Fruit fly (Drosophila melanogaster): ENCODE measurements around the gene CG13005.

CG13005 gene

DNA sequence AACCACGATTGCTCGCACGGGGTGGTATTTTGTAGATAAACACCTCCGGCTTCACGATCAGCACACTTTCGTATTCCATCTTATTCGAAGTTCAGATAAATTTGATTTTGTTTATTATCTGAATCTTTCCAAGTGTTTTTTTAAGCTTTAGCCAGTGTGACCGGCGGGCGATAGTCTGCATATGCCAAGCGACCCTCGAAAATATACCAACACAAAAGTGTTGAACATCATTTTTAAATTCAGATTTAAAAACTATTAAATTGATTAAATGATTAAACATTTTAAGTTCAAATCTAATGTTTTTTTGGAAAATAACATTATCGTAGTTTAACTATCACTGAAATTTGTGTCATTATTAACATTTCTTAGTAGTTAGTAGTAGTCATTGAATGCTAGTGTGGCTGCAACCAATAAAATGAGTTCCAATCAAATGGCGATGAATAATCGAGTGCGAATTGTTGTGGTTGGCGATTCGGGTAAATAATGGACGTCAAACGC is 2.9 kb upstream of the CG13005 start, which contains the start of the genes CG9132 and CG4789 (continued):
- TF ChIP-seq ci (GFP tag; IDR thresholded peaks at IDR 0.05) (no peak), Hr39 (optimal IDR thresholded peaks at IDR 0.05) (no peak), lilli (GFP tag; optimal IDR thresholded peaks at IDR 0.05) (no peak), row (GFP tag; IDR thresholded peaks at IDR 0.05) (no peak), lbe (GFP tag; optimal IDR thresholded peaks at IDR 0.05) (no peak), tgo (GFP tag; IDR thresholded peaks at IDR 0.05) (no peak), emc (GFP tag; optimal IDR thresholded peaks at IDR 0.05) (no peak), CG14860 (GFP tag; IDR thresholded peaks at IDR 0.05; ENCODE audit: partially characterized antibody) (no peak), CG4820 (GFP tag; optimal IDR thresholded peaks at IDR 0.05) (no peak), CG17385 (GFP tag; optimal IDR thresholded peaks at IDR 0.05) (no peak), amos (GFP tag; IDR thresholded peaks at IDR 0.05; ENCODE audit: partially characterized antibody) (no peak), CG4617 (GFP tag; optimal IDR thresholded peaks at IDR 0.05; ENCODE audit: borderline replicate concordance) (no peak), E2f1 (GFP tag; IDR thresholded peaks at IDR 0.05) (no peak), tap (tag; optimal IDR thresholded peaks at IDR 0.05) (no peak), pan (optimal IDR thresholded peaks at IDR 0.05) (no peak), pan (GFP tag; optimal IDR thresholded peaks at IDR 0.05 in 1 of 2, IDR thresholded peaks at IDR 0.05 in 1 of 2) (no peak), mld (GFP tag; IDR thresholded peaks at IDR 0.05; ENCODE audit: partially characterized antibody) (no peak), slou (GFP tag; optimal IDR thresholded peaks at IDR 0.05) (no peak), PHDP (tag; optimal IDR thresholded peaks at IDR 0.05) (no peak), CG11560 (tag; IDR thresholded peaks at IDR 0.05) (no peak), ATbp (GFP tag; optimal IDR thresholded peaks at IDR 0.05) (no peak), CG11398 (GFP tag; optimal IDR thresholded peaks at IDR 0.05) (no peak), lov (optimal IDR thresholded peaks at IDR 0.05) (no peak), lov (GFP tag; IDR thresholded peaks at IDR 0.05) (no peak), gro (GFP tag; optimal IDR thresholded peaks at IDR 0.05) (no peak), Eip74EF (GFP tag; optimal IDR thresholded peaks at IDR 0.05) (no peak), sisA (GFP tag; IDR thresholded peaks at IDR 0.05) (no peak), eve (GFP tag; optimal IDR thresholded peaks at IDR 0.05) (no peak), BEAF-32 (GFP tag; optimal IDR thresholded peaks at IDR 0.05) (peak; percentile 61), CG11456 (GFP tag; IDR thresholded peaks at IDR 0.05) (no peak), CG10959 (GFP tag; IDR thresholded peaks at IDR 0.05) (no peak), CG9797 (GFP tag; optimal IDR thresholded peaks at IDR 0.05) (peak; percentile 71), CG6272 (GFP tag; IDR thresholded peaks at IDR 0.05) (no peak), CG5953 (GFP tag; IDR thresholded peaks at IDR 0.05) (no peak), CG8089 (GFP tag; optimal IDR thresholded peaks at IDR 0.05) (no peak), hbn (GFP tag; IDR thresholded peaks at IDR 0.05; ENCODE audit: partially characterized antibody) (no peak), Six4 (GFP tag; optimal IDR thresholded peaks at IDR 0.05) (no peak), her (GFP tag; optimal IDR thresholded peaks at IDR 0.05) (no peak), Mrtf (GFP tag; IDR thresholded peaks at IDR 0.05) (no peak), Mes4 (GFP tag; optimal IDR thresholded peaks at IDR 0.05) (no peak), CG7357 (GFP tag; IDR thresholded peaks at IDR 0.05) (no peak), disco-r (GFP tag; optimal IDR thresholded peaks at IDR 0.05) (no peak), CG6813 (GFP tag; optimal IDR thresholded peaks at IDR 0.05) (no peak), Dip2 (GFP tag; IDR thresholded peaks at IDR 0.05) (no peak), zf30C (GFP tag; optimal IDR thresholded peaks at IDR 0.05) (no peak), CG7271 (tag; optimal IDR thresholded peaks at IDR 0.05) (no peak), tup (GFP tag; optimal IDR thresholded peaks at IDR 0.05) (no peak), Hmx (GFP tag; optimal IDR thresholded peaks at IDR 0.05) (no peak), ro (GFP tag; IDR thresholded peaks at IDR 0.05) (no peak), Side (GFP tag; optimal IDR thresholded peaks at IDR 0.05) (no peak), crp (GFP tag; optimal IDR thresholded peaks at IDR 0.05) (no peak), gfzf (GFP tag; optimal IDR thresholded peaks at IDR 0.05) (peak; percentile 74), CG16779 (GFP tag; IDR thresholded peaks at IDR 0.05) (no peak)

Data from whole organism, embryonic.